Worm (Caenorhabditis elegans) whole organism, L1 larva: Measurements from ENCODE around the gene prx-19.
"Not testable (repeated sequence)": the region's sequence is repeated elsewhere in the genome, so short reads cannot be mapped to it uniquely, and the experiment has no call there.

Source experiments
- C16A3.4 ChIP-seq: fragments of 150-350 bp; optimal IDR thresholded peaks from 2 replicates; lab custom pipeline; 2014; ENCODE audit warnings: missing biosample characterization, missing genetic modification characterization
- blmp-1 ChIP-seq: fragments of 150-350 bp; optimal IDR thresholded peaks from 2 replicates; lab custom pipeline; 2014; ENCODE audit warnings: missing biosample characterization, missing genetic modification characterization
- dpl-1 ChIP-seq, 3 experiments: fragments of 150-350 bp in 2 of 3; sonication (generic microtip) in 1 of 3; optimal IDR thresholded peaks; 2 replicates each; lab custom pipeline; 2014 to 2017; ENCODE audit warnings: missing biosample characterization in 3 of 3, missing genetic modification characterization in 3 of 3, missing genetic modification reagents in 3 of 3
- dsc-1 ChIP-seq: sonication (generic microtip); optimal IDR thresholded peaks from 2 replicates; lab custom pipeline; 2016; ENCODE audit warnings: mild to moderate bottlenecking, missing genetic modification characterization, missing compliant biosample characterization
- efl-1 ChIP-seq, 4 experiments: fragments of 150-350 bp; optimal IDR thresholded peaks in 3 of 4; peaks in 1 of 4; 1 replicate in 1 of 4; 2 replicates in 3 of 4; lab custom pipeline; 2014; ENCODE audit warnings: missing biosample characterization in 2 of 4, missing genetic modification characterization in 2 of 4, missing genetic modification reagents in 2 of 4
- egl-13 ChIP-seq: sonication (generic microtip); optimal IDR thresholded peaks from 2 replicates; lab custom pipeline; 2016; ENCODE audit warnings: missing genotype, missing genetic modification reagents, missing genetic modification characterization, missing compliant biosample characterization
- elt-2 ChIP-seq: sonication (generic microtip); optimal IDR thresholded peaks from 2 replicates; lab custom pipeline; 2016; ENCODE audit warnings: missing genetic modification characterization, mild to moderate bottlenecking, inconsistent platforms, missing compliant biosample characterization, missing genetic modification reagents
- fkh-10 ChIP-seq: sonication (generic microtip); optimal IDR thresholded peaks from 2 replicates; lab custom pipeline; 2017; ENCODE audit warnings: missing biosample characterization, missing genetic modification reagents, missing genetic modification characterization
- grh-1 ChIP-seq: fragments of 200-800 bp; sonication (Bioruptor generic); IDR thresholded peaks from 2 replicates; pipeline ENCODE4 v1.3.6; 2022; ENCODE audit warnings: missing genetic modification reagents, missing genetic modification characterization, missing compliant biosample characterization
- hlh-4 ChIP-seq: sonication (generic microtip); optimal IDR thresholded peaks from 2 replicates; lab custom pipeline; 2016; ENCODE audit warnings: mild to moderate bottlenecking, missing genetic modification characterization, missing compliant biosample characterization
- isw-1 ChIP-seq: fragments of 200-800 bp; sonication (Bioruptor generic); IDR thresholded peaks from 2 replicates; pipeline ENCODE4 v1.3.6; 2022; ENCODE audit warnings: missing genetic modification characterization, missing compliant biosample characterization
- jun-1 ChIP-seq: fragments of 150-350 bp; optimal IDR thresholded peaks from 2 replicates; lab custom pipeline; 2014; ENCODE audit warnings: missing biosample characterization, missing genetic modification reagents, missing genetic modification characterization
- lin-13 ChIP-seq: fragments of 150-350 bp; optimal IDR thresholded peaks from 2 replicates; lab custom pipeline; 2014; ENCODE audit warnings: missing biosample characterization, missing genetic modification reagents, missing genetic modification characterization
- lin-14 ChIP-seq: fragments of 200-800 bp; sonication (Bioruptor generic); optimal IDR thresholded peaks from 2 replicates; lab custom pipeline; 2018; ENCODE audit warnings: mild to moderate bottlenecking, missing genetic modification characterization, moderate library complexity, missing compliant biosample characterization
- lin-15B ChIP-seq: fragments of 150-350 bp; sonication (generic microtip); optimal IDR thresholded peaks from 3 replicates; lab custom pipeline; 2014; ENCODE audit warnings: missing biosample characterization, missing genetic modification characterization
- lin-39 ChIP-seq: fragments of 150-350 bp; optimal IDR thresholded peaks from 2 replicates; lab custom pipeline; 2014; ENCODE audit warnings: missing biosample characterization, missing genetic modification reagents, missing genetic modification characterization
- lir-3 ChIP-seq: sonication (generic microtip); optimal IDR thresholded peaks from 2 replicates; lab custom pipeline; 2016; ENCODE audit warnings: mild to moderate bottlenecking, missing genetic modification characterization, moderate library complexity, missing compliant biosample characterization; ENCODE audit not compliant: poor library complexity
- lsy-2 ChIP-seq, 2 experiments: fragments of 150-350 bp; optimal IDR thresholded peaks; 2 replicates each; lab custom pipeline; 2014; ENCODE audit warnings: missing biosample characterization in 2 of 2, missing genetic modification characterization in 2 of 2
- mdl-1 ChIP-seq, 2 experiments: fragments of 150-350 bp; optimal IDR thresholded peaks; 2 replicates each; lab custom pipeline; 2014 to 2017; ENCODE audit warnings: missing biosample characterization in 2 of 2, missing genetic modification characterization in 2 of 2, inconsistent platforms in 1 of 2
- mep-1 ChIP-seq: fragments of 150-350 bp; optimal IDR thresholded peaks from 2 replicates; lab custom pipeline; 2014; ENCODE audit warnings: missing biosample characterization, missing genetic modification characterization
- nhr-20 ChIP-seq: sonication (generic microtip); optimal IDR thresholded peaks from 2 replicates; lab custom pipeline; 2016; ENCODE audit warnings: mild to moderate bottlenecking, missing genetic modification characterization, missing compliant biosample characterization
- nhr-28 ChIP-seq: fragments of 150-350 bp; optimal IDR thresholded peaks from 2 replicates; lab custom pipeline; 2014; ENCODE audit warnings: missing biosample characterization, missing genetic modification characterization
- nhr-47 ChIP-seq: sonication (generic microtip); optimal IDR thresholded peaks from 2 replicates; lab custom pipeline; 2016; ENCODE audit warnings: mild to moderate bottlenecking, missing genetic modification characterization, moderate library complexity, missing compliant biosample characterization
- nhr-71 ChIP-seq: sonication (generic microtip); optimal IDR thresholded peaks from 2 replicates; lab custom pipeline; 2016; ENCODE audit warnings: mild to moderate bottlenecking, missing genetic modification characterization, moderate library complexity, missing compliant biosample characterization
- nhr-77 ChIP-seq: fragments of 150-350 bp; optimal IDR thresholded peaks from 2 replicates; lab custom pipeline; 2014; ENCODE audit warnings: missing biosample characterization, missing genetic modification characterization
- nhr-84 ChIP-seq: sonication (generic microtip); optimal IDR thresholded peaks from 2 replicates; lab custom pipeline; 2017; ENCODE audit warnings: missing biosample characterization, missing genetic modification characterization
- nhr-85 ChIP-seq: sonication (generic microtip); peaks from one replicate; lab custom pipeline; 2016; ENCODE audit warnings: missing genetic modification characterization, inconsistent platforms, missing compliant biosample characterization
- nhr-90 ChIP-seq: sonication (generic microtip); optimal IDR thresholded peaks from 2 replicates; lab custom pipeline; 2016; ENCODE audit warnings: mild to moderate bottlenecking, missing genetic modification characterization, missing compliant biosample characterization; ENCODE audit not compliant: poor library complexity
- pqm-1 ChIP-seq: sonication (generic microtip); optimal IDR thresholded peaks from 3 replicates; lab custom pipeline; 2017; ENCODE audit warnings: missing biosample characterization, missing genetic modification characterization
- rnt-1 ChIP-seq: sonication (generic microtip); optimal IDR thresholded peaks from 2 replicates; lab custom pipeline; 2016; ENCODE audit warnings: mild to moderate bottlenecking, missing genetic modification characterization, moderate library complexity, missing compliant biosample characterization
- snpc-4 ChIP-seq: fragments of 150-350 bp; optimal IDR thresholded peaks from 2 replicates; lab custom pipeline; 2014; ENCODE audit warnings: missing biosample characterization, missing genetic modification characterization
- sox-4 ChIP-seq: sonication (generic microtip); optimal IDR thresholded peaks from 2 replicates; lab custom pipeline; 2016; ENCODE audit warnings: missing genetic modification characterization, missing compliant biosample characterization
- sup-37 ChIP-seq: fragments of 200-800 bp; sonication (Bioruptor generic); optimal IDR thresholded peaks from 2 replicates; lab custom pipeline; 2018; ENCODE audit warnings: mild to moderate bottlenecking, missing genetic modification characterization, missing compliant biosample characterization
- swsn-7 ChIP-seq: sonication (generic microtip); optimal IDR thresholded peaks from 2 replicates; lab custom pipeline; 2016; ENCODE audit warnings: missing genetic modification characterization, missing compliant biosample characterization
- tbx-2 ChIP-seq: sonication (generic microtip); optimal IDR thresholded peaks from 2 replicates; lab custom pipeline; 2016; ENCODE audit warnings: missing genetic modification characterization, missing compliant biosample characterization
- tlp-1 ChIP-seq: fragments of 150-350 bp; optimal IDR thresholded peaks from 2 replicates; lab custom pipeline; 2014; ENCODE audit warnings: missing biosample characterization, missing genetic modification characterization
- unc-130 ChIP-seq: fragments of 150-350 bp; optimal IDR thresholded peaks from 2 replicates; lab custom pipeline; 2017; ENCODE audit warnings: missing biosample characterization, missing genetic modification characterization, inconsistent platforms
- unc-62 ChIP-seq: fragments of 150-350 bp; optimal IDR thresholded peaks from 2 replicates; lab custom pipeline; 2014; ENCODE audit warnings: missing biosample characterization, missing genetic modification reagents, missing genetic modification characterization
- unc-86 ChIP-seq: sonication (generic microtip); optimal IDR thresholded peaks from 2 replicates; lab custom pipeline; 2016; ENCODE audit warnings: missing genetic modification characterization, missing compliant biosample characterization
- xbp-1 ChIP-seq: sonication (generic microtip); optimal IDR thresholded peaks from 2 replicates; lab custom pipeline; 2016; ENCODE audit warnings: missing genetic modification characterization, missing compliant biosample characterization
- zip-4 ChIP-seq: fragments of 200-800 bp; sonication (Bioruptor generic); optimal IDR thresholded peaks from 2 replicates; lab custom pipeline; 2018; ENCODE audit warnings: mild to moderate bottlenecking, missing genetic modification characterization, moderate library complexity, missing compliant biosample characterization
- ztf-4 ChIP-seq: fragments of 150-350 bp; optimal IDR thresholded peaks from 2 replicates; lab custom pipeline; 2014; ENCODE audit warnings: missing biosample characterization, missing genetic modification characterization

Gene prx-19

ce11 chrIII:8809245-8809971 lies at the start of gene prx-19 (continued):
- TF ChIP-seq egl-13 (tag; lab: Kevin White, UChicago) (no peak), lsy-2 (tag; optimal IDR thresholded peaks at IDR 0.05; lab: Kevin White, UChicago) (peak; percentile 47 to 79), tbx-2 (tag; lab: Kevin White, UChicago) (peak; percentile 49), tlp-1 (tag; lab: Kevin White, UChicago) (no peak), lin-14 (GFP tag; lab: Kevin White, UChicago) (peak; percentile 32), unc-86 (tag; lab: Kevin White, UChicago) (no peak), ztf-4 (tag; lab: Kevin White, UChicago) (no peak), mep-1 (tag; lab: Kevin White, UChicago) (peak; percentile 66), blmp-1 (tag; lab: Kevin White, UChicago) (peak; percentile 54), efl-1 (optimal IDR thresholded peaks at IDR 0.05; lab: Kevin White, UChicago) (peak; percentile 90 to 95), efl-1 (GFP tag; optimal IDR thresholded peaks at IDR 0.05 in 1 of 2; lab: Kevin White, UChicago) (peak; percentile 95 to 100), grh-1 (GFP tag; lab: Robert Waterston, UW) (no peak), xbp-1 (tag; lab: Kevin White, UChicago) (peak; percentile 38), lin-13 (GFP tag; lab: Kevin White, UChicago) (no peak), nhr-47 (tag; lab: Kevin White, UChicago) (peak; percentile 54), snpc-4 (tag; lab: Kevin White, UChicago) (peak; percentile 22), nhr-90 (tag; lab: Kevin White, UChicago) (peak; percentile 47), fkh-10 (GFP tag; lab: Kevin White, UChicago) (no peak), unc-62 (GFP tag; lab: Kevin White, UChicago) (no peak), hlh-4 (tag; lab: Kevin White, UChicago) (no peak), jun-1 (tag; lab: Kevin White, UChicago) (no peak), rnt-1 (tag; lab: Kevin White, UChicago) (peak; percentile 57), isw-1 (GFP tag; lab: Robert Waterston, UW) (0 out of 2 replicates have a peak, but pooled peaks have one; percentile 8), sox-4 (tag; lab: Kevin White, UChicago) (no peak), dsc-1 (tag; lab: Kevin White, UChicago) (peak; percentile 45), C16A3.4 (tag; lab: Kevin White, UChicago) (peak; percentile 60), swsn-7 (tag; lab: Kevin White, UChicago) (peak; percentile 39), lin-15B (tag; lab: Kevin White, UChicago) (peak; percentile 46), nhr-20 (tag; lab: Kevin White, UChicago) (peak; percentile 68), dpl-1 (GFP tag; optimal IDR thresholded peaks at IDR 0.05; lab: Kevin White, UChicago) (peak; percentile 90 to 94 (median 93)), nhr-77 (no peak), sup-37 (GFP tag; lab: Kevin White, UChicago) (no peak), lin-39 (tag; lab: Kevin White, UChicago) (peak; percentile 11)

- no peak for TF ChIP-seq sup-37 (GFP tag; lab: Kevin White, UChicago)
- TF ChIP-seq efl-1 (optimal IDR thresholded peaks at IDR 0.05; lab: Kevin White, UChicago): no peak
- peak in 1 of 2 experiments; percentile 65 for TF ChIP-seq efl-1 (GFP tag; optimal IDR thresholded peaks at IDR 0.05 in 1 of 2; lab: Kevin White, UChicago)
Observed at ce11 chrIII:8858482-8858881, 49.4 kb upstream of the prx-19 start.

ce11 chrIII:8852402-8852801 lies 43.3 kb upstream of the prx-19 start:
- not testable (repeated sequence) for TF ChIP-seq efl-1 (optimal IDR thresholded peaks at IDR 0.05; lab: Kevin White, UChicago)
- peak in 1 of 2 experiments; percentile 77 for TF ChIP-seq efl-1 (GFP tag; optimal IDR thresholded peaks at IDR 0.05 in 1 of 2; lab: Kevin White, UChicago)

ce11 chrIII:8851961-8852360 lies 42.9 kb upstream of the prx-19 start, which contains the start of gene plg-1:
plg-1 (plus strand) TSS chrIII:8852261.
- no peak for TF ChIP-seq nhr-90 (tag; lab: Kevin White, UChicago)
- no peak for TF ChIP-seq lsy-2 (tag; optimal IDR thresholded peaks at IDR 0.05; lab: Kevin White, UChicago)
- TF ChIP-seq tlp-1 (tag; lab: Kevin White, UChicago): no peak
- TF ChIP-seq nhr-85 (tag; lab: Kevin White, UChicago): no peak
- TF ChIP-seq mdl-1 (tag; optimal IDR thresholded peaks at IDR 0.05; lab: Kevin White, UChicago): no peak
- no peak for TF ChIP-seq pqm-1 (tag; lab: Kevin White, UChicago)
- TF ChIP-seq elt-2: no peak
- no peak for TF ChIP-seq nhr-84 (tag; lab: Kevin White, UChicago)
- TF ChIP-seq grh-1 (GFP tag; lab: Robert Waterston, UW): no peak
- TF ChIP-seq zip-4 (GFP tag; lab: Kevin White, UChicago): no peak
- TF ChIP-seq lin-39 (tag; lab: Kevin White, UChicago): no peak
- no peak for TF ChIP-seq unc-130 (tag; lab: Kevin White, UChicago)
- no peak for TF ChIP-seq rnt-1 (tag; lab: Kevin White, UChicago)
- no peak for TF ChIP-seq nhr-28 (tag; lab: Kevin White, UChicago)
- no peak for TF ChIP-seq nhr-71 (tag; lab: Kevin White, UChicago)
- TF ChIP-seq lin-15B (tag; lab: Kevin White, UChicago): no peak
- no peak for TF ChIP-seq lir-3
